Worm (Caenorhabditis elegans): ENCODE data around the gene nspc-5.

Gene nspc-5

ce11 chrX:8564451-8564795, 25.9 kb downstream of the nspc-5 start (continued):
- TF ChIP-seq lsy-27 (tag; optimal IDR thresholded peaks at IDR 0.05; ENCODE audit: borderline replicate concordance, insufficient read depth) (no peak), efl-1 (GFP tag; optimal IDR thresholded peaks at IDR 0.05) (no peak)

- TF ChIP-seq nfyb-1 (GFP tag; IDR thresholded peaks at IDR 0.05) (0 out of 2 replicates have a peak, but pooled peaks have one; percentile 42), cebp-2 (GFP tag; IDR thresholded peaks at IDR 0.05) (no peak)
These were observed 27.4 kb downstream of the nspc-5 start for ce11 chrX:8565810-8566416.

ce11 chrX:8566521-8567032, 28.1 kb downstream of the nspc-5 start:
- TF ChIP-seq lin-35 (GFP tag; optimal IDR thresholded peaks at IDR 0.05): no peak
- TF ChIP-seq somi-1 (GFP tag; optimal IDR thresholded peaks at IDR 0.05): no peak
- TF ChIP-seq mes-4 (tag; optimal IDR thresholded peaks at IDR 0.05): no peak
- TF ChIP-seq fkh-3 (tag; optimal IDR thresholded peaks at IDR 0.05): no peak

DNA sequence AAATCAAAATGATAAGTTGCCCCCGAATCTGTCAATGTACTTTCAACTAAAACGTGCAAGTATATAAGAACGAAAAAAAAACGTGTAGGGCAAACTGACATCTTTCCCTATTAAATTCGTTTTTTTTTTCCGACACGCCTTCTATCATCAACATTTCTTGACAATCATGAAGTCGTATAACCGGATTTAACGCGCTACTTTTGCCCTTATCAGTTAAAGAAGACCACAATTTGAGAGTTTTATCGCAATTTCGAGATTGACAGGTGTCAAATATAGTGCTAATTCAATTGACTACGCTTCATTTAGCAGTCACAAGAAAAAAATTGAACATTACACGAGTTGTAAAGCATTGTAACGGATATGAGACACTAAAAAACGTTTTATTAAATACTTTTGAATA, 28.6 kb downstream of the nspc-5 start:
- no peak for TF ChIP-seq ceh-79 (tag; optimal IDR thresholded peaks at IDR 0.05)
- no peak for TF ChIP-seq C06A6.2 (GFP tag; conservative IDR thresholded peaks at IDR 0.05)
- no peak for TF ChIP-seq ceh-100 (GFP tag; IDR thresholded peaks at IDR 0.05)
- no peak for TF ChIP-seq hmg-1.2 (GFP tag; IDR thresholded peaks at IDR 0.05)
- no peak for TF ChIP-seq akir-1 (GFP tag; optimal IDR thresholded peaks at IDR 0.05)
- peak; percentile 45 to 55 for TF ChIP-seq let-607 (tag; optimal IDR thresholded peaks at IDR 0.05)
- TF ChIP-seq ztf-25 (GFP tag; IDR thresholded peaks at IDR 0.05): no peak
- peak; percentile 20 for TF ChIP-seq tbp1 (GFP tag; optimal IDR thresholded peaks at IDR 0.05)
- no peak for TF ChIP-seq madf-8 (GFP tag; conservative IDR thresholded peaks at IDR 0.05)
- peak; percentile 89 for TF ChIP-seq unc-62 (GFP tag; optimal IDR thresholded peaks at IDR 0.05)
- no peak for TF ChIP-seq mxl-1 (tag; optimal IDR thresholded peaks at IDR 0.05)
- no peak for TF ChIP-seq nhr-27 (tag; optimal IDR thresholded peaks at IDR 0.05)
- TF ChIP-seq lsy-27 (tag; optimal IDR thresholded peaks at IDR 0.05; ENCODE audit: borderline replicate concordance, insufficient read depth): no peak
- no peak for TF ChIP-seq sea-2 (GFP tag; IDR thresholded peaks at IDR 0.05)
- no peak for TF ChIP-seq B0019.2 (GFP tag; conservative IDR thresholded peaks at IDR 0.05)
- peak; percentile 99 for TF ChIP-seq ets-4 (GFP tag; optimal IDR thresholded peaks at IDR 0.05)
- no peak for TF ChIP-seq zim-3 (tag; optimal IDR thresholded peaks at IDR 0.05)
- peak; percentile 79 for TF ChIP-seq nhr-80 (tag; optimal IDR thresholded peaks at IDR 0.05)
- TF ChIP-seq lin-40 (tag; optimal IDR thresholded peaks at IDR 0.05): peak; percentile 34
- TF ChIP-seq B0035.1 (tag; optimal IDR thresholded peaks at IDR 0.05): no peak
- peak; percentile 24 for TF ChIP-seq atf-7 (tag; optimal IDR thresholded peaks at IDR 0.05)
- TF ChIP-seq efl-1 (GFP tag; optimal IDR thresholded peaks at IDR 0.05): no peak
- TF ChIP-seq ztf-6 (GFP tag; IDR thresholded peaks at IDR 0.05): no peak
- no peak for TF ChIP-seq sptf-2 (GFP tag; optimal IDR thresholded peaks at IDR 0.05)
- TF ChIP-seq unc-130 (GFP tag; optimal IDR thresholded peaks at IDR 0.05): no peak
- no peak for TF ChIP-seq gei-17 (GFP tag; optimal IDR thresholded peaks at IDR 0.05)
- peak; percentile 12 for TF ChIP-seq pha-4 (tag; optimal IDR thresholded peaks at IDR 0.05)
- TF ChIP-seq lin-35 (GFP tag; optimal IDR thresholded peaks at IDR 0.05): no peak
- TF ChIP-seq F57C9.4 (tag; optimal IDR thresholded peaks at IDR 0.05): no peak
- TF ChIP-seq Y67H2A.10 (GFP tag; conservative IDR thresholded peaks at IDR 0.05): no peak
